Worm (Caenorhabditis elegans) whole organism, early embryonic: ENCODE results near the gene C03H5.6.

Experiments
- B0310.2 ChIP-seq: sonication (generic microtip); optimal IDR thresholded peaks from 2 replicates; lab custom pipeline; 2016; ENCODE audit warnings: mild to moderate bottlenecking, missing genetic modification characterization, missing compliant biosample characterization
- F13C5.2 ChIP-seq: sonication (generic microtip); optimal IDR thresholded peaks from 2 replicates; lab custom pipeline; 2017; ENCODE audit warnings: mild to moderate bottlenecking, missing genetic modification characterization, inconsistent platforms, missing compliant biosample characterization
- aly-1 ChIP-seq: sonication (generic microtip); optimal IDR thresholded peaks from 2 replicates; lab custom pipeline; 2016; ENCODE audit warnings: missing genetic modification characterization, missing compliant biosample characterization
- ama-1 ChIP-seq: fragments of 150-350 bp; optimal IDR thresholded peaks from 2 replicates; lab custom pipeline; 2014
- hmg-4 ChIP-seq: fragments of 200-800 bp; sonication (Bioruptor generic); optimal IDR thresholded peaks from 2 replicates; lab custom pipeline; 2018; ENCODE audit warnings: mild to moderate bottlenecking, missing genetic modification characterization, missing compliant biosample characterization
- sea-1 ChIP-seq: fragments of 200-800 bp; sonication (Bioruptor generic); conservative IDR thresholded peaks from 2 replicates; pipeline ENCODE4 v1.3.6; 2022; ENCODE audit warnings: missing genetic modification characterization, missing compliant biosample characterization

DNA sequence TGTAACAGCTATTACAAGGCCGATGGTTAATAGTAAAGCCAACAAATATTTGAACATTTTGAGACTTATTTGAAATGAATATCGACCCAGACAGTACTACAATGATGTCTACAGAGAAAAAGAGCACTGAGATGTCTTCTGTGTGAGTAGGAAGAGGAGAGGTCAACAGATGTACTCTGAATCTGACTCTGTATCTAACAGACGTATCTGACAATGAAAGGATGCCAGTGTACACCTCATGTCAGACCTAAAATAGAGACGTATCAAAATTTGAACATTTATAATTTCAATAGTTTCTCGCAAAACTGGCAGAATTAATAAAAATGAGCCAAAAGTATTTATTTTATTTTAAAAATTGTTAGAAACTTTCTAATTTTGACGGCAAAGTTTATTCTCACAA, 23.9 kb upstream of the C03H5.6 start, which contains the start of gene C24H12.8:
- TF ChIP-seq ama-1: no peak
- no peak for TF ChIP-seq aly-1
- TF ChIP-seq sea-1 (GFP tag; lab: Robert Waterston, UW): no peak
- TF ChIP-seq hmg-4 (GFP tag; lab: Kevin White, UChicago): no peak
- TF ChIP-seq B0310.2 (tag; lab: Kevin White, UChicago): no peak
- TF ChIP-seq F13C5.2 (tag; lab: Kevin White, UChicago): no peak
